Fruit fly (Drosophila melanogaster) whole organism, pupa: ENCODE data around the gene Cdc16.

Source experiments
- CG10348 ChIP-seq: fragments of 200-800 bp; sonication (Bioruptor generic); IDR thresholded peaks from 2 replicates; pipeline ENCODE4 v1.3.6; 2022; ENCODE audit warnings: missing biosample characterization, missing genetic modification characterization
- CG15710 ChIP-seq: fragments of 200-800 bp; sonication (Bioruptor generic); optimal IDR thresholded peaks from 2 replicates; lab custom pipeline; 2018; ENCODE audit warnings: missing biosample characterization, mild to moderate bottlenecking, missing genetic modification characterization, moderate library complexity
- CG17806 ChIP-seq: fragments of 200-800 bp; sonication (Bioruptor generic); optimal IDR thresholded peaks from 2 replicates; lab custom pipeline; 2018; ENCODE audit warnings: missing biosample characterization, mild to moderate bottlenecking, missing genetic modification characterization, moderate library complexity
- CG34367 ChIP-seq: fragments of 200-800 bp; sonication (Bioruptor generic); optimal IDR thresholded peaks from 2 replicates; lab custom pipeline; 2018; ENCODE audit warnings: missing biosample characterization, mild to moderate bottlenecking, missing genetic modification characterization
- CG4496 ChIP-seq: fragments of 200-800 bp; sonication (Bioruptor generic); IDR thresholded peaks from 3 replicates; pipeline ENCODE4 v1.3.6; 2022; ENCODE audit warnings: missing biosample characterization, missing genetic modification characterization
- CG8159 ChIP-seq: fragments of 200-800 bp; sonication (Bioruptor generic); optimal IDR thresholded peaks from 3 replicates; lab custom pipeline; 2018; ENCODE audit warnings: missing biosample characterization, mild to moderate bottlenecking, missing genetic modification characterization, moderate library complexity
- CG9948 ChIP-seq: fragments of 200-800 bp; sonication (Bioruptor generic); optimal IDR thresholded peaks from 2 replicates; lab custom pipeline; 2018; ENCODE audit warnings: missing biosample characterization, mild to moderate bottlenecking, missing genetic modification characterization, moderate library complexity
- EcR ChIP-seq: fragments of 200-800 bp; sonication (Bioruptor generic); optimal IDR thresholded peaks from 3 replicates; lab custom pipeline; 2019; ENCODE audit warnings: missing biosample characterization, missing genetic modification characterization, mild to moderate bottlenecking, moderate library complexity, missing genetic modification reagents
- Ets98B ChIP-seq: fragments of 200-800 bp; sonication (Bioruptor generic); IDR thresholded peaks from 2 replicates; pipeline ENCODE4 v1.3.6; 2022; ENCODE audit warnings: missing biosample characterization, missing genetic modification characterization
- Snoo ChIP-seq: fragments of 200-800 bp; sonication (Bioruptor generic); optimal IDR thresholded peaks from 3 replicates; lab custom pipeline; 2017; ENCODE audit warnings: missing biosample characterization, mild to moderate bottlenecking, missing genetic modification characterization, inconsistent platforms
- gl ChIP-seq: fragments of 200-800 bp; sonication (Bioruptor generic); optimal IDR thresholded peaks from 2 replicates; lab custom pipeline; 2018; ENCODE audit warnings: missing biosample characterization, mild to moderate bottlenecking, missing genetic modification characterization

dm6 chr3R:23292267-23292666 lies 11.3 kb downstream of the Cdc16 start:
- TF ChIP-seq EcR (no peak), CG8159 (tag; lab: Kevin White, UChicago) (no peak), gl (tag; lab: Kevin White, UChicago) (no peak), CG10348 (GFP tag; lab: Robert Waterston, UW) (no peak), Ets98B (no peak), CG17806 (tag; lab: Kevin White, UChicago) (no peak), CG34367 (tag; lab: Kevin White, UChicago) (no peak), CG9948 (tag; lab: Kevin White, UChicago) (no peak), Snoo (tag; lab: Kevin White, UChicago) (no peak), CG4496 (GFP tag; lab: Robert Waterston, UW) (no peak), CG15710 (tag; lab: Kevin White, UChicago) (no peak)
